Worm (Caenorhabditis elegans) whole organism, mixed stage, embryonic: ENCODE measurements around the gene slc-46A.

ENCODE experiments used
- blmp-1 ChIP-seq: fragments of 150-350 bp; optimal IDR thresholded peaks from 2 replicates; lab custom pipeline; 2014; ENCODE audit warnings: missing biosample characterization, missing genetic modification characterization
- ceh-43 ChIP-seq: fragments of 200-800 bp; sonication (Bioruptor generic); optimal IDR thresholded peaks from 2 replicates; lab custom pipeline; 2018; ENCODE audit warnings: mild to moderate bottlenecking, missing genetic modification characterization, moderate library complexity, missing compliant biosample characterization
- elt-1 ChIP-seq: sonication (generic microtip); optimal IDR thresholded peaks from 2 replicates; lab custom pipeline; 2017; ENCODE audit warnings: missing genetic modification characterization, mild to moderate bottlenecking, missing compliant biosample characterization, antibody characterized with exemption, moderate library complexity, borderline replicate concordance; ENCODE audit not compliant: insufficient read depth
- lsy-2 ChIP-seq: fragments of 150-350 bp; optimal IDR thresholded peaks from 2 replicates; lab custom pipeline; 2014; ENCODE audit warnings: missing biosample characterization, missing genetic modification characterization
- mab-5 ChIP-seq: fragments of 150-350 bp; optimal IDR thresholded peaks from 2 replicates; lab custom pipeline; 2014; ENCODE audit warnings: missing biosample characterization, missing genetic modification characterization
- mls-2 ChIP-seq: sonication (generic microtip); optimal IDR thresholded peaks from 2 replicates; lab custom pipeline; 2016; ENCODE audit warnings: mild to moderate bottlenecking, missing genetic modification characterization, moderate library complexity, missing compliant biosample characterization
- nhr-237 ChIP-seq: fragments of 150-350 bp; optimal IDR thresholded peaks from 2 replicates; lab custom pipeline; 2014; ENCODE audit warnings: missing biosample characterization, missing genetic modification characterization
- nhr-28 ChIP-seq: fragments of 150-350 bp; optimal IDR thresholded peaks from 2 replicates; lab custom pipeline; 2014; ENCODE audit warnings: missing biosample characterization, missing genetic modification characterization
- nhr-76 ChIP-seq: sonication (generic microtip); optimal IDR thresholded peaks from 2 replicates; lab custom pipeline; 2017; ENCODE audit warnings: missing biosample characterization, missing genetic modification characterization
- pha-4 ChIP-seq: fragments of 150-350 bp; optimal IDR thresholded peaks from 2 replicates; lab custom pipeline; 2018; ENCODE audit warnings: missing biosample characterization, missing genetic modification reagents, missing genetic modification characterization
- sem-2 ChIP-seq: fragments of 200-800 bp; sonication (Bioruptor generic); optimal IDR thresholded peaks from 2 replicates; lab custom pipeline; 2018; ENCODE audit warnings: mild to moderate bottlenecking, missing genetic modification characterization, missing compliant biosample characterization
- unc-39 ChIP-seq: fragments of 150-350 bp; optimal IDR thresholded peaks from 2 replicates; lab custom pipeline; 2014; ENCODE audit warnings: missing biosample characterization, missing genetic modification characterization
- unc-62 ChIP-seq: fragments of 150-350 bp; optimal IDR thresholded peaks from 2 replicates; lab custom pipeline; 2014; ENCODE audit warnings: missing biosample characterization, missing genetic modification reagents, missing genetic modification characterization
- ztf-11 ChIP-seq: fragments of 150-350 bp; optimal IDR thresholded peaks from 2 replicates; lab custom pipeline; 2014; ENCODE audit warnings: missing biosample characterization, missing genetic modification characterization

- TF ChIP-seq sem-2 (GFP tag; lab: Kevin White, UChicago), result no peak
- no peak for TF ChIP-seq nhr-237 (tag; lab: Kevin White, UChicago)
- no peak for TF ChIP-seq mls-2
- TF ChIP-seq ceh-43 (GFP tag; lab: Kevin White, UChicago), result no peak
- TF ChIP-seq unc-62 (GFP tag; lab: Kevin White, UChicago), result no peak
- TF ChIP-seq mab-5 (tag; lab: Kevin White, UChicago), result no peak
- TF ChIP-seq ztf-11 (tag; lab: Kevin White, UChicago), result no peak
- TF ChIP-seq unc-39 (tag; lab: Kevin White, UChicago), result no peak
- TF ChIP-seq pha-4, result no peak
- no peak for TF ChIP-seq lsy-2 (tag; lab: Kevin White, UChicago)
- no peak for TF ChIP-seq blmp-1
- TF ChIP-seq elt-1 (tag; lab: Kevin White, UChicago), result no peak
- TF ChIP-seq nhr-76, result no peak
- TF ChIP-seq nhr-28 (tag; lab: Kevin White, UChicago), result no peak
These were observed 20.2 kb downstream of the slc-46A start, which contains the start of gene Y4C6B.2 for ce11 chrIV:5339255-5339654.
